Fruit fly (Drosophila melanogaster): ENCODE measurements around the gene spi.

DNA sequence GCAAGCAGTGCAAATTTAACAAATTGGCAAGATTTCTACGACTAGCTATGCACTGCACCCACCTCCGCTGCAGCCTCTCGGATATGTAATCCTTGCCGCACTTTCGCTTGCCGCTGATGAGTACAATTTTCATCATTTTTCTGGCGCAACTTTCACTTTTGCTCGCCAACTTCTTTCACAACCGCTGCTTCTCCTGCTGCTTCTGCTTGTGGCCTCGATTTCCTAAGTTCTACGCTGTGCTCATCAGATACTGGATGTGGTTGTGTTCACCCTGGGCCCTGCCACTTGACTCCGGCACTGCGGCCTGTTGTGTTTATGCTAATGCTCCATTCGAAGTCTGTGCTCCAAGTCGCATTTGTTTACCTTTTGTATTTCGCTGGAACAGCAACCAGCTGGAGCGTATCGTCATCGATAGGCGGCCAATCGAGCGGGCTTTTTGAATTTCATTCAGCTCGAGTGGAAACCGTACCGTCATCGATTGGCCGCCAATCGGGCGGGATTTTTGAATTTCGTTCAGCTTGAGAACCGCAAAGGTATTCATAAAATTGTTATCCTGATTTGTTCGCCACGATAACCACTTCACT is 3.0 kb upstream of the spi start, which contains the start of gene Pmvk:
- TF ChIP-seq Myc (optimal IDR thresholded peaks at IDR 0.05): no peak
- no peak for TF ChIP-seq psq (optimal IDR thresholded peaks at IDR 0.05)
- no peak for TF ChIP-seq Sin3A (optimal IDR thresholded peaks at IDR 0.05)
- TF ChIP-seq insv (optimal IDR thresholded peaks at IDR 0.05): no peak
